Worm (Caenorhabditis elegans) whole organism, L4 larva: ENCODE measurements around the gene octr-1.

ENCODE experiments used
- D1046.2 ChIP-seq: fragments of 200-800 bp; sonication (Bioruptor generic); IDR thresholded peaks from 2 replicates; pipeline ENCODE4 v1.3.6; 2022; ENCODE audit warnings: missing genetic modification characterization, missing compliant biosample characterization
- F37D6.2 ChIP-seq: sonication (generic microtip); optimal IDR thresholded peaks from 2 replicates; lab custom pipeline; 2016; ENCODE audit warnings: mild to moderate bottlenecking, missing genetic modification characterization, missing compliant biosample characterization
- R02D3.7 ChIP-seq: fragments of 150-350 bp; sonication (generic microtip); optimal IDR thresholded peaks from 3 replicates; lab custom pipeline; 2014; ENCODE audit warnings: missing biosample characterization, missing genetic modification characterization
- T26A8.4 ChIP-seq: fragments of 200-800 bp; sonication (Bioruptor generic); IDR thresholded peaks from 2 replicates; pipeline ENCODE4 v1.3.6; 2022; ENCODE audit warnings: missing genetic modification characterization, missing compliant biosample characterization
- Y75B8A.6 ChIP-seq: fragments of 200-800 bp; sonication (Bioruptor generic); IDR thresholded peaks from 2 replicates; pipeline ENCODE4 v1.3.6; 2022; ENCODE audit warnings: missing genetic modification reagents, missing genetic modification characterization, missing compliant biosample characterization
- ZK546.5 ChIP-seq, 2 experiments: sonication (generic microtip); optimal IDR thresholded peaks; 2 replicates each; lab custom pipeline; 2017; ENCODE audit warnings: missing biosample characterization in 2 of 2, missing genetic modification characterization in 2 of 2
- aha-1 ChIP-seq: fragments of 150-350 bp; peaks from one replicate; lab custom pipeline; 2014; ENCODE audit warnings: missing biosample characterization, missing genetic modification characterization
- aly-2 ChIP-seq: sonication (generic microtip); optimal IDR thresholded peaks from 2 replicates; lab custom pipeline; 2018; ENCODE audit warnings: missing biosample characterization, missing genetic modification characterization
- ama-1 ChIP-seq: fragments of 150-350 bp; optimal IDR thresholded peaks from 2 replicates; lab custom pipeline; 2014; ENCODE audit warnings: inconsistent platforms, mixed read lengths
- arid-1 ChIP-seq: fragments of 200-800 bp; sonication (Bioruptor generic); conservative IDR thresholded peaks from 2 replicates; pipeline ENCODE4 v1.3.6; 2022; ENCODE audit warnings: missing genetic modification reagents, missing genetic modification characterization, missing compliant biosample characterization
- ceh-32 ChIP-seq: sonication (generic microtip); optimal IDR thresholded peaks from 2 replicates; lab custom pipeline; 2016; ENCODE audit warnings: mild to moderate bottlenecking, missing genetic modification characterization, missing compliant biosample characterization; ENCODE audit not compliant: poor library complexity
- ceh-62 ChIP-seq: sonication (generic microtip); optimal IDR thresholded peaks from 2 replicates; lab custom pipeline; 2017; ENCODE audit warnings: missing biosample characterization, missing genetic modification characterization
- daf-16 ChIP-seq, 3 experiments: sonication (generic microtip); optimal IDR thresholded peaks; 2 replicates each; lab custom pipeline; 2016 to 2017; ENCODE audit warnings: missing genetic modification characterization in 3 of 3, missing genetic modification reagents in 3 of 3, mild to moderate bottlenecking in 2 of 3, missing compliant biosample characterization in 2 of 3, missing biosample characterization in 1 of 3, moderate library complexity in 1 of 3
- daf-19 ChIP-seq: fragments of 200-800 bp; sonication (Bioruptor generic); conservative IDR thresholded peaks from 2 replicates; pipeline ENCODE4 v1.3.6; 2022; ENCODE audit warnings: missing genetic modification characterization, missing compliant biosample characterization
- daf-8 ChIP-seq: fragments of 200-800 bp; sonication (Bioruptor generic); IDR thresholded peaks from 2 replicates; pipeline ENCODE4 v1.3.6; 2022; ENCODE audit warnings: missing genetic modification characterization, missing compliant biosample characterization
- dmd-6 ChIP-seq: fragments of 200-800 bp; sonication (Bioruptor generic); IDR thresholded peaks from 2 replicates; pipeline ENCODE4 v1.3.6; 2022; ENCODE audit warnings: missing genetic modification reagents, missing genetic modification characterization, missing compliant biosample characterization
- dpl-1 ChIP-seq: fragments of 150-350 bp; optimal IDR thresholded peaks from 2 replicates; lab custom pipeline; 2014; ENCODE audit warnings: missing biosample characterization, missing genetic modification reagents, missing genetic modification characterization
- duxl-1 ChIP-seq: sonication (generic microtip); optimal IDR thresholded peaks from 2 replicates; lab custom pipeline; 2016; ENCODE audit warnings: mild to moderate bottlenecking, missing genetic modification characterization, moderate library complexity, missing compliant biosample characterization; ENCODE audit not compliant: poor library complexity
- dve-1 ChIP-seq: sonication (generic microtip); optimal IDR thresholded peaks from 2 replicates; lab custom pipeline; 2017; ENCODE audit warnings: antibody characterized with exemption, mild to moderate bottlenecking, missing genetic modification characterization, missing compliant biosample characterization; ENCODE audit not compliant: insufficient read depth
- hif-1 ChIP-seq, 2 experiments: sonication (generic microtip); optimal IDR thresholded peaks; 2 replicates each; lab custom pipeline; 2016 to 2017; ENCODE audit warnings: missing compliant biosample characterization in 2 of 2, missing genetic modification characterization in 2 of 2, missing genetic modification reagents in 2 of 2, missing genotype in 2 of 2, mild to moderate bottlenecking in 1 of 2
- hlh-11 ChIP-seq: fragments of 200-800 bp; sonication (Bioruptor generic); optimal IDR thresholded peaks from 2 replicates; lab custom pipeline; 2018; ENCODE audit warnings: mild to moderate bottlenecking, missing genetic modification characterization, missing compliant biosample characterization
- hlh-30 ChIP-seq: sonication (generic microtip); optimal IDR thresholded peaks from 2 replicates; lab custom pipeline; 2017; ENCODE audit warnings: antibody characterized with exemption, mild to moderate bottlenecking, missing genetic modification characterization, missing compliant biosample characterization; ENCODE audit not compliant: insufficient read depth
- lin-13 ChIP-seq: fragments of 150-350 bp; optimal IDR thresholded peaks from 2 replicates; lab custom pipeline; 2014; ENCODE audit warnings: missing biosample characterization, missing genetic modification reagents, missing genetic modification characterization
- lin-15B ChIP-seq: fragments of 150-350 bp; sonication (generic microtip); optimal IDR thresholded peaks from 3 replicates; lab custom pipeline; 2014; ENCODE audit warnings: missing biosample characterization, missing genetic modification characterization
- mdl-1 ChIP-seq, 2 experiments: fragments of 150-350 bp in 1 of 2; sonication (generic microtip) in 1 of 2; optimal IDR thresholded peaks; 2 replicates each; lab custom pipeline; 2014 to 2017; ENCODE audit warnings: missing biosample characterization in 2 of 2, missing genetic modification characterization in 2 of 2
- mxl-3 ChIP-seq: fragments of 200-800 bp; sonication (Bioruptor generic); optimal IDR thresholded peaks from 2 replicates; lab custom pipeline; 2018; ENCODE audit warnings: mild to moderate bottlenecking, missing genetic modification characterization, missing compliant biosample characterization
- nhr-237 ChIP-seq: sonication (generic microtip); optimal IDR thresholded peaks from 2 replicates; lab custom pipeline; 2017; ENCODE audit warnings: missing biosample characterization, missing genetic modification characterization
- nhr-28 ChIP-seq: fragments of 150-350 bp; optimal IDR thresholded peaks from 2 replicates; lab custom pipeline; 2014; ENCODE audit warnings: missing biosample characterization, missing genetic modification characterization
- nhr-48 ChIP-seq: sonication (generic microtip); optimal IDR thresholded peaks from 2 replicates; lab custom pipeline; 2016; ENCODE audit warnings: mild to moderate bottlenecking, missing genetic modification characterization, missing compliant biosample characterization
- nhr-76 ChIP-seq: fragments of 150-350 bp; optimal IDR thresholded peaks from 2 replicates; lab custom pipeline; 2014; ENCODE audit warnings: missing biosample characterization, missing genetic modification characterization
- nhr-77 ChIP-seq: fragments of 150-350 bp; optimal IDR thresholded peaks from 2 replicates; lab custom pipeline; 2014; ENCODE audit warnings: missing biosample characterization, missing genetic modification characterization
- php-3 ChIP-seq: fragments of 200-800 bp; sonication (Bioruptor generic); IDR thresholded peaks from 2 replicates; pipeline ENCODE4 v1.3.6; 2022; ENCODE audit warnings: missing genetic modification reagents, missing genetic modification characterization, missing compliant biosample characterization
- sdz-12 ChIP-seq: fragments of 200-800 bp; sonication (Bioruptor generic); optimal IDR thresholded peaks from 2 replicates; lab custom pipeline; 2018; ENCODE audit warnings: mild to moderate bottlenecking, missing genetic modification characterization, missing compliant biosample characterization
- snpc-4 ChIP-seq: fragments of 150-350 bp; optimal IDR thresholded peaks from 2 replicates; lab custom pipeline; 2014; ENCODE audit warnings: missing biosample characterization, missing genetic modification characterization
- tag-97 ChIP-seq: fragments of 200-800 bp; sonication (Bioruptor generic); IDR thresholded peaks from 2 replicates; pipeline ENCODE4 v1.3.6; 2022; ENCODE audit warnings: missing genetic modification characterization, missing compliant biosample characterization
- unc-62 ChIP-seq, 3 experiments: fragments of 150-350 bp in 1 of 3; sonication (generic microtip); optimal IDR thresholded peaks in 2 of 3; peaks in 1 of 3; 1 replicate in 1 of 3; 2 replicates in 2 of 3; lab custom pipeline; 2014 to 2017; ENCODE audit warnings: missing biosample characterization in 3 of 3, missing genetic modification characterization in 3 of 3, missing genetic modification reagents in 3 of 3, missing genotype in 1 of 3
- zfp-3 ChIP-seq: fragments of 200-800 bp; sonication (Bioruptor generic); conservative IDR thresholded peaks from 2 replicates; pipeline ENCODE4 v1.3.6; 2022; ENCODE audit warnings: missing genetic modification reagents, missing genetic modification characterization, missing compliant biosample characterization
- zip-11 ChIP-seq: fragments of 200-800 bp; sonication (Bioruptor generic); IDR thresholded peaks from 2 replicates; pipeline ENCODE4 v1.3.6; 2022; ENCODE audit warnings: missing genetic modification characterization, missing compliant biosample characterization
- ztf-7 ChIP-seq: fragments of 150-350 bp; optimal IDR thresholded peaks from 2 replicates; lab custom pipeline; 2014; ENCODE audit warnings: missing biosample characterization, missing genetic modification characterization

octr-1 gene

ce11 chrX:5647884-5648283 lies 36.8 kb upstream of the octr-1 start, which contains the start of gene srv-7:
srv-7 (minus strand) TSS chrX:5647984.
- no peak for TF ChIP-seq aly-2 (tag; lab: Kevin White, UChicago)
- TF ChIP-seq ZK546.5 (tag; optimal IDR thresholded peaks at IDR 0.05; lab: Kevin White, UChicago) = no peak
- TF ChIP-seq duxl-1 (tag; lab: Kevin White, UChicago) = no peak
- no peak for TF ChIP-seq dve-1 (tag; lab: Kevin White, UChicago)
- no peak for TF ChIP-seq daf-16 (GFP tag; optimal IDR thresholded peaks at IDR 0.05; lab: Kevin White, UChicago)
- no peak for TF ChIP-seq daf-16 (tag; optimal IDR thresholded peaks at IDR 0.05; lab: Kevin White, UChicago)
- TF ChIP-seq dpl-1 (GFP tag; lab: Kevin White, UChicago) = no peak
- TF ChIP-seq arid-1 = no peak
- TF ChIP-seq T26A8.4 (GFP tag; lab: Robert Waterston, UW) = no peak
- TF ChIP-seq tag-97 (GFP tag; lab: Robert Waterston, UW) = no peak
- TF ChIP-seq zip-11 (GFP tag; lab: Robert Waterston, UW) = no peak
- no peak for TF ChIP-seq daf-19
- TF ChIP-seq F37D6.2 = no peak
- TF ChIP-seq snpc-4 (tag; lab: Kevin White, UChicago) = no peak
- no peak for TF ChIP-seq ama-1 (lab: Kevin White, UChicago)
- no peak for TF ChIP-seq ceh-32 (tag; lab: Kevin White, UChicago)
- TF ChIP-seq daf-8 = no peak
- no peak for TF ChIP-seq zfp-3 (GFP tag; lab: Robert Waterston, UW)
- TF ChIP-seq hif-1 (tag; optimal IDR thresholded peaks at IDR 0.05; lab: Kevin White, UChicago) = no peak
- TF ChIP-seq, all 104 proteins: peak for 0

DNA sequence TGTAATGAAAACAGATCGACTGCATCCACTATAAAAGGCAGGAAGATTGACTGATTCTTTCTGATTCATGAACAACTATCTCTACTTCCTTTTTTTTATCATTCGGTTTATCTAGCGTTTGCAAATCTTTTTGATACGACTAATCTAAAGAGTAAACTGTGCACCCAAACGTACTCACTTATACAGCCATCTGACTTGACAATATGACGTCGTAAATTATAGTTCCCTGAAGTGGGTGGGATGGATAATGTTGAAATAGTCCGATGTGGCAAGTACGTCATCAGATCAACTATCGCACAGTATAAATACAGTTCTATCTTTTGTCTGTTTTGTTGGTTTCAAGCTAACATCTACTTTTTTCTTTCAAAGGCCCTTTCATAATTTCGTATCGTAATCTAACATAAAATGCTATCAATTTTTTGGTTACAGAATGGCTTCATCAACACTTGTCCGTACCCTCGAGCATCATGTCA lies 35.9 kb upstream of the octr-1 start, which contains the start of gene T22B7.3:
Gene T22B7.3 (plus strand): TSS at position 423 of the 473 bp plus-strand sequence.
- TF ChIP-seq nhr-48 (tag; lab: Kevin White, UChicago) (peak; percentile 61), php-3 (0 out of 2 replicates have a peak, but pooled peaks have one; percentile 33), ztf-7 (no peak)

ce11 chrX:5645606-5646005 lies 34.6 kb upstream of the octr-1 start:
- TF ChIP-seq D1046.2 (GFP tag; lab: Robert Waterston, UW) (no peak), mdl-1 (tag; optimal IDR thresholded peaks at IDR 0.05; lab: Kevin White, UChicago) (peak; percentile 49 to 87), hlh-11 (tag; lab: Kevin White, UChicago) (peak; percentile 77), Y75B8A.6 (GFP tag; lab: Robert Waterston, UW) (no peak), sdz-12 (no peak), nhr-237 (tag; lab: Kevin White, UChicago) (no peak), R02D3.7 (tag; lab: Kevin White, UChicago) (no peak), ceh-62 (tag; lab: Kevin White, UChicago) (no peak), mxl-3 (GFP tag; lab: Kevin White, UChicago) (peak; percentile 87), nhr-28 (tag; lab: Kevin White, UChicago) (peak; percentile 51), nhr-76 (tag; lab: Kevin White, UChicago) (no peak), unc-62 (GFP tag; optimal IDR thresholded peaks at IDR 0.05 in 1 of 2; lab: Kevin White, UChicago) (peak in 1 of 2 experiments; percentile 82), unc-62 (tag; optimal IDR thresholded peaks at IDR 0.05; lab: Kevin White, UChicago) (no peak), lin-13 (GFP tag; lab: Kevin White, UChicago) (no peak), ceh-32 (tag; lab: Kevin White, UChicago) (no peak), hlh-30 (tag; lab: Kevin White, UChicago) (peak; percentile 94), ztf-7 (no peak), lin-15B (tag; lab: Kevin White, UChicago) (no peak), nhr-77 (no peak), aha-1 (tag; lab: Kevin White, UChicago) (no peak), dmd-6 (GFP tag; lab: Robert Waterston, UW) (peak; percentile 44), nhr-48 (tag; lab: Kevin White, UChicago) (peak; percentile 76)
